Worm (Caenorhabditis elegans) whole organism, midembryonic: ENCODE data around the gene T04H1.12.

Experiments used
- T22C8.4 ChIP-seq: fragments of 200-800 bp; sonication (Bioruptor generic); IDR thresholded peaks from 2 replicates; pipeline ENCODE4 v1.3.6; 2022; ENCODE audit warnings: missing genetic modification characterization, missing compliant biosample characterization
- cog-1 ChIP-seq: sonication (generic microtip); optimal IDR thresholded peaks from 2 replicates; lab custom pipeline; 2016; ENCODE audit warnings: missing genetic modification characterization, missing compliant biosample characterization
- flt-1 ChIP-seq: fragments of 200-800 bp; sonication (Bioruptor generic); IDR thresholded peaks from 2 replicates; pipeline ENCODE4 v1.3.6; 2022; ENCODE audit warnings: missing genetic modification characterization, missing compliant biosample characterization
- klf-2 ChIP-seq: fragments of 200-800 bp; sonication (Bioruptor generic); conservative IDR thresholded peaks from 2 replicates; pipeline ENCODE4 v1.3.6; 2022; ENCODE audit warnings: missing genetic modification reagents, missing genetic modification characterization, missing compliant biosample characterization
- med-1 ChIP-seq: sonication (generic microtip); optimal IDR thresholded peaks from 2 replicates; lab custom pipeline; 2017; ENCODE audit warnings: missing genetic modification characterization, mild to moderate bottlenecking, missing compliant biosample characterization, antibody characterized with exemption, missing genetic modification reagents; ENCODE audit not compliant: insufficient read depth
- ref-1 ChIP-seq: fragments of 200-800 bp; sonication (Bioruptor generic); conservative IDR thresholded peaks from 2 replicates; pipeline ENCODE4 v1.3.6; 2022; ENCODE audit warnings: missing genetic modification reagents, missing genetic modification characterization, missing compliant biosample characterization
- tab-1 ChIP-seq: fragments of 200-800 bp; sonication (Bioruptor generic); IDR thresholded peaks from 2 replicates; pipeline ENCODE4 v1.3.6; 2022; ENCODE audit warnings: missing genetic modification characterization, missing compliant biosample characterization
- ztf-23 ChIP-seq: fragments of 200-800 bp; sonication (Bioruptor generic); IDR thresholded peaks from 2 replicates; pipeline ENCODE4 v1.3.6; 2022; ENCODE audit warnings: missing genetic modification reagents, missing genetic modification characterization, missing compliant biosample characterization
- ztf-29 ChIP-seq: fragments of 200-800 bp; sonication (Bioruptor generic); IDR thresholded peaks from 2 replicates; pipeline ENCODE4 v1.3.6; 2022; ENCODE audit warnings: missing genetic modification reagents, missing genetic modification characterization, missing compliant biosample characterization

T04H1.12 gene

ce11 chrV:12244980-12245742, 10.3 kb upstream of the T04H1.12 start, which contains the start of the genes T04H1.13, slfl-5 and rad-50:
Gene T04H1.13 (minus strand): TSS chrV:12245030.
Gene slfl-5 (minus strand): TSS chrV:12245044.
Gene rad-50 (plus strand): TSS chrV:12245646.
- TF ChIP-seq flt-1 (GFP tag; lab: Robert Waterston, UW): no peak
- no peak for TF ChIP-seq tab-1 (GFP tag; lab: Robert Waterston, UW)
- no peak for TF ChIP-seq med-1 (GFP tag; lab: Kevin White, UChicago)
- TF ChIP-seq ref-1 (GFP tag; lab: Robert Waterston, UW): no peak
- TF ChIP-seq cog-1 (tag; lab: Kevin White, UChicago): no peak
- no peak for TF ChIP-seq ztf-23 (GFP tag; lab: Robert Waterston, UW)
- no peak for TF ChIP-seq T22C8.4 (GFP tag; lab: Robert Waterston, UW)
- no peak for TF ChIP-seq ztf-29 (GFP tag; lab: Robert Waterston, UW)
- no peak for TF ChIP-seq klf-2

DNA sequence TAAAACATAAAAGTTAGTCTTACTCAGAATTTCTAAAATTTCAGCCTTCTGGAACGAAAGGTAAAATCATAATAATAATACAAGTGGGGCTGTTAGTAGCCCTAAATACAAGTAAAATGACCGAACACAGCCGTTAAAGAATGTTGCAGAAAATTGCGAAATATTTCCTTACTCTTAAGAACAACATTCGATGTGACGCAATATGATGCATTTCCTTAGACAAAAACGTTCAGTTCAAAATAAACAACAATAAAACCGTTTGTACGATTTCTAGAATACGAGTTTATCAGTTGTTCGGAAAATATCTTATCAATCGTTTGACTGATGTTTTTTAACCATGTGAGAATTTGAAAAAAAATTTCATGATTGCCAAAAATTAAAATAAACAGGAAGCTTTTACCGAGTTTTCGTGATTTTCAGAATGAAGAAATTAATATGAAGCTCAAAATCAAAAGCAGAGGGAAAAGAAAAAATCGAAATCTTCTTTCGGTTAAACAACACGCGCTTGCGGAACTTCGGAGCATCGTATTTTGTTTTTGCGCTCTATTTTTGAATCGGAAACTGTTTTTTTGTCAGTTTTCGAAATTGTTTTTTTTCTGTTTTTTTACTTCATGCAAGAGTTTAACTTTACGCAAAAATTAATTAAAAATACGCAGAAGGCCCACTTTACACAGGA, 9.5 kb upstream of the T04H1.12 start:
- no peak for TF ChIP-seq med-1 (GFP tag; lab: Kevin White, UChicago)
- TF ChIP-seq ztf-23 (GFP tag; lab: Robert Waterston, UW): no peak
- TF ChIP-seq flt-1 (GFP tag; lab: Robert Waterston, UW): no peak
- no peak for TF ChIP-seq ref-1 (GFP tag; lab: Robert Waterston, UW)
- TF ChIP-seq ztf-29 (GFP tag; lab: Robert Waterston, UW): no peak

DNA sequence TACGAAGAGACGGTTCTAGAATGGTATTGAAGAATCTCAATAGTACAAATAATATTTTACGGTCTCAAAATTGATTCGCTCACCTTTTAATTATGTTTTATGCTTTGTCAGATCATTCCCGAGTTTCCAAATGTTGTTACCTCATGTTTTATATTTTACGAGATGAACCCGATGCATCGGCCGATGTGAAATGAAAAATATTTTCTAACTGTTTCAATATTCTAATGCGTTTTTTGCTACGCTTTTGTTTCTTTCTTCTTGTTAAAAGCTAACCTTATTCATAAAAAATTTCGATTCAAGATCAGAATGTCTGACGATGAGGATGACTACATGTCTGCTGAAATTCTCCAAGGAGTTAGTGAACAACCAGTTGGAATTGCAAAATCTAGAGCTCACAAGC, 4.4 kb upstream of the T04H1.12 start, which contains the start of gene T04H1.5:
TSS of gene T04H1.5 (plus strand) at position 301 of the 400 bp plus-strand sequence.
- no peak for TF ChIP-seq cog-1 (tag; lab: Kevin White, UChicago)

ce11 chrV:12252272-12252671, 3.2 kb upstream of the T04H1.12 start, which contains the start of gene lrx-1:
Gene lrx-1 (plus strand): TSS chrV:12252572.
- no peak for TF ChIP-seq cog-1 (tag; lab: Kevin White, UChicago)
- no peak for TF ChIP-seq T22C8.4 (GFP tag; lab: Robert Waterston, UW)
- no peak for TF ChIP-seq klf-2
- no peak for TF ChIP-seq med-1 (GFP tag; lab: Kevin White, UChicago)
- TF ChIP-seq ztf-29 (GFP tag; lab: Robert Waterston, UW): no peak
- no peak for TF ChIP-seq ztf-23 (GFP tag; lab: Robert Waterston, UW)
- TF ChIP-seq ref-1 (GFP tag; lab: Robert Waterston, UW): no peak
- no peak for TF ChIP-seq flt-1 (GFP tag; lab: Robert Waterston, UW)
- no peak for TF ChIP-seq tab-1 (GFP tag; lab: Robert Waterston, UW)

DNA sequence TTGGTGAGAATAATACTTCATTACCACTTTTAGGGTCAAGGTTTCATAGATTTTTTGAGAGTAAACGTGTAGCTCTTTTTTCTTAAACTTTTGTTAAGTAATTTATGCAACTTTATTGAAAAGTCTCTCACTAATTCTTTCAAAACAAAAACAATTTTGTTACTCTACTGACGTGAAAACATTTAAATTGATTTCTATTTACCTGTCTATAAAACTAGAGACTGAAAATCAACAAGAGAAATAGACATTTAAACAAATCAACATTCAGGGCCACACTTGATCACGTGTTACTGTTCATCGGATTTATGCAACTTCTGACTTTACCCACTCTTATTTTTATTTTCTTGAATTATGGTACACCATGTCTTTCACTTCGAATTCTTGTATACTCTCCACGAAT, 955 bp downstream of the T04H1.12 start, which contains the start of gene ugt-55:
TSS of gene ugt-55 (plus strand) at position 301 of the 400 bp plus-strand sequence.
- TF ChIP-seq cog-1 (tag; lab: Kevin White, UChicago): no peak
- TF ChIP-seq tab-1 (GFP tag; lab: Robert Waterston, UW): no peak
- no peak for TF ChIP-seq med-1 (GFP tag; lab: Kevin White, UChicago)
- TF ChIP-seq ztf-29 (GFP tag; lab: Robert Waterston, UW): no peak
- no peak for TF ChIP-seq flt-1 (GFP tag; lab: Robert Waterston, UW)

ce11 chrV:12258922-12259321, 3.5 kb downstream of the T04H1.12 start, which contains the start of gene ugt-56:
Gene ugt-56 (plus strand): TSS chrV:12258982.
- TF ChIP-seq ref-1 (GFP tag; lab: Robert Waterston, UW): no peak
- no peak for TF ChIP-seq klf-2
- TF ChIP-seq tab-1 (GFP tag; lab: Robert Waterston, UW): no peak
- TF ChIP-seq med-1 (GFP tag; lab: Kevin White, UChicago): no peak
- TF ChIP-seq ztf-23 (GFP tag; lab: Robert Waterston, UW): no peak
- no peak for TF ChIP-seq flt-1 (GFP tag; lab: Robert Waterston, UW)
- no peak for TF ChIP-seq ztf-29 (GFP tag; lab: Robert Waterston, UW)

DNA sequence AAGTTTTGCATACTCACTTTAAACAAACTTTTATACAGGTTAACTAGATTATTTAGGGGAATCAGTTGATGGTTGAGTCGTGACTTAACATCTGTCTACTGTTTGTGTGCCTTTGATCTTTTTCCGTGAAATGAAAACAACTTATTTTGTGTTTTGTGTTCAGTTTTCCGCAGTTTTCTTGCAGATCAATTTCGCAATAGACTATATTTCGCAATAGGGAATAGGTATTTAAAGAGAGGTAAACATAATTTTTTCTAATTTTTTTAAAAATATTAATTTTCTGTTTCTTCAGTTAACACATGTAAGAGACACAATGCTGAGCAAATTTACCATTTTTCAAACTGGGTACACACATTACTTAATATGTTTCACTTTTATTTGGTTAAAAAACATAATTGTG, 5.9 kb downstream of the T04H1.12 start, which contains the start of gene tbb-6:
TSS of gene tbb-6 (plus strand) at position 155 of the 400 bp plus-strand sequence.
- no peak for TF ChIP-seq flt-1 (GFP tag; lab: Robert Waterston, UW)
- TF ChIP-seq ztf-23 (GFP tag; lab: Robert Waterston, UW): no peak
- no peak for TF ChIP-seq ztf-29 (GFP tag; lab: Robert Waterston, UW)
- TF ChIP-seq T22C8.4 (GFP tag; lab: Robert Waterston, UW): no peak
- TF ChIP-seq ref-1 (GFP tag; lab: Robert Waterston, UW): no peak
- no peak for TF ChIP-seq med-1 (GFP tag; lab: Kevin White, UChicago)
- no peak for TF ChIP-seq cog-1 (tag; lab: Kevin White, UChicago)
- no peak for TF ChIP-seq tab-1 (GFP tag; lab: Robert Waterston, UW)
- no peak for TF ChIP-seq klf-2

DNA sequence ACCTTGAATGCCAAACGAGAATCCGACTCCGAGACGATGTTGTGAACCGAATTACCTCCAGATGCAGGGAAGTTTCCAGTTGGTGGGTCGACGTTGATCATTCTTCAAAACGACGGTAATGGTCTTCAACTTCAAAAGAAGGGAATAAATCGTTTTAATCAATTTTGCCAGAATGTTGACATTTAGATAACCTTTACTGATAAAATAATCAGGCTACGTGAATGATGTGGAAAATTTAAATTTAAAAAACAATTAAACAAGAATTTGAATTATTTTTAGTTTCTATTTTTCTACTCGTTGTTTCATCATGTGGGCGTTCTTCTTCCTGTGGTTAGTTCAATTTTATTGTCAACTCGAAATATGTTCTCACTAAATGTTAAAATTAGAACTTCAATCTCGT, 8.3 kb downstream of the T04H1.12 start, which contains the start of gene ssp-35:
TSS of gene ssp-35 (minus strand) at position 101 of the 400 bp plus-strand sequence.
- TF ChIP-seq ref-1 (GFP tag; lab: Robert Waterston, UW) (no peak), ztf-29 (GFP tag; lab: Robert Waterston, UW) (no peak), klf-2 (no peak), med-1 (GFP tag; lab: Kevin White, UChicago) (no peak), cog-1 (tag; lab: Kevin White, UChicago) (no peak), tab-1 (GFP tag; lab: Robert Waterston, UW) (no peak), flt-1 (GFP tag; lab: Robert Waterston, UW) (no peak), ztf-23 (GFP tag; lab: Robert Waterston, UW) (no peak), T22C8.4 (GFP tag; lab: Robert Waterston, UW) (no peak)
